Worm (Caenorhabditis elegans) whole organism, midembryonic: ENCODE results near the gene mog-1.

Experiments
- T22C8.4 ChIP-seq: fragments of 200-800 bp; sonication (Bioruptor generic); IDR thresholded peaks from 2 replicates; pipeline ENCODE4 v1.3.6; 2022; ENCODE audit warnings: missing genetic modification characterization, missing compliant biosample characterization
- cog-1 ChIP-seq: sonication (generic microtip); optimal IDR thresholded peaks from 2 replicates; lab custom pipeline; 2016; ENCODE audit warnings: missing genetic modification characterization, missing compliant biosample characterization
- flt-1 ChIP-seq: fragments of 200-800 bp; sonication (Bioruptor generic); IDR thresholded peaks from 2 replicates; pipeline ENCODE4 v1.3.6; 2022; ENCODE audit warnings: missing genetic modification characterization, missing compliant biosample characterization
- klf-2 ChIP-seq: fragments of 200-800 bp; sonication (Bioruptor generic); conservative IDR thresholded peaks from 2 replicates; pipeline ENCODE4 v1.3.6; 2022; ENCODE audit warnings: missing genetic modification reagents, missing genetic modification characterization, missing compliant biosample characterization
- med-1 ChIP-seq: sonication (generic microtip); optimal IDR thresholded peaks from 2 replicates; lab custom pipeline; 2017; ENCODE audit warnings: missing genetic modification characterization, mild to moderate bottlenecking, missing compliant biosample characterization, antibody characterized with exemption, missing genetic modification reagents; ENCODE audit not compliant: insufficient read depth
- ref-1 ChIP-seq: fragments of 200-800 bp; sonication (Bioruptor generic); conservative IDR thresholded peaks from 2 replicates; pipeline ENCODE4 v1.3.6; 2022; ENCODE audit warnings: missing genetic modification reagents, missing genetic modification characterization, missing compliant biosample characterization
- tab-1 ChIP-seq: fragments of 200-800 bp; sonication (Bioruptor generic); IDR thresholded peaks from 2 replicates; pipeline ENCODE4 v1.3.6; 2022; ENCODE audit warnings: missing genetic modification characterization, missing compliant biosample characterization
- ztf-29 ChIP-seq: fragments of 200-800 bp; sonication (Bioruptor generic); IDR thresholded peaks from 2 replicates; pipeline ENCODE4 v1.3.6; 2022; ENCODE audit warnings: missing genetic modification reagents, missing genetic modification characterization, missing compliant biosample characterization

- TF ChIP-seq med-1, result no peak
- TF ChIP-seq ztf-29 (GFP tag; lab: Robert Waterston, UW), result no peak
- TF ChIP-seq T22C8.4, result no peak
- no peak for TF ChIP-seq ref-1
- TF ChIP-seq klf-2 (GFP tag; lab: Robert Waterston, UW), result no peak
- TF ChIP-seq cog-1 (tag; lab: Kevin White, UChicago), result no peak
- no peak for TF ChIP-seq flt-1 (GFP tag; lab: Robert Waterston, UW)
- TF ChIP-seq tab-1, result no peak
Observed at ce11 chrIII:9927378-9927777, 28.6 kb downstream of the mog-1 start, which contains the start of gene ttr-2.
